Fruit fly (Drosophila melanogaster) whole organism, embryonic: ENCODE data around the gene CG14805.
A peak's percentile ranks its signal among the peaks of the same experiment; 100 is the strongest.

ENCODE experiments used
- ATbp ChIP-seq: fragments of 200-800 bp; sonication (Bioruptor generic); optimal IDR thresholded peaks from 2 replicates; lab custom pipeline; 2017; ENCODE audit warnings: missing biosample characterization, mild to moderate bottlenecking, missing genetic modification characterization, missing genetic modification reagents
- CG10565 ChIP-seq: fragments of 200-800 bp; sonication (Bioruptor generic); optimal IDR thresholded peaks from 3 replicates; lab custom pipeline; 2016; ENCODE audit warnings: missing biosample characterization, mild to moderate bottlenecking, missing genetic modification characterization
- CG11093 ChIP-seq: fragments of 200-800 bp; sonication (Bioruptor generic); IDR thresholded peaks from 3 replicates; pipeline ENCODE4 v1.3.6; 2022; ENCODE audit warnings: missing biosample characterization, missing genetic modification characterization
- CG12071 ChIP-seq: fragments of 200-800 bp; sonication (Bioruptor generic); optimal IDR thresholded peaks from 3 replicates; lab custom pipeline; 2018; ENCODE audit warnings: missing biosample characterization, mild to moderate bottlenecking, missing genetic modification characterization
- CG13296 ChIP-seq: fragments of 200-800 bp; sonication (Bioruptor generic); optimal IDR thresholded peaks from 3 replicates; lab custom pipeline; 2018; ENCODE audit warnings: missing biosample characterization, mild to moderate bottlenecking, missing genetic modification characterization
- CG14965 ChIP-seq: fragments of 200-800 bp; sonication (Bioruptor generic); optimal IDR thresholded peaks from 2 replicates; lab custom pipeline; 2016; ENCODE audit warnings: missing biosample characterization, missing genetic modification characterization, borderline replicate concordance
- CG15601 ChIP-seq: fragments of 200-800 bp; sonication (Bioruptor generic); optimal IDR thresholded peaks from 3 replicates; lab custom pipeline; 2019; ENCODE audit warnings: missing biosample characterization, mild to moderate bottlenecking, missing genetic modification characterization, moderate library complexity
- CG17829 ChIP-seq: fragments of 200-800 bp; optimal IDR thresholded peaks from 2 replicates; lab custom pipeline; 2019; ENCODE audit warnings: missing biosample characterization, mild to moderate bottlenecking, missing genetic modification characterization, moderate library complexity
- CG1832 ChIP-seq: fragments of 200-800 bp; sonication (Bioruptor generic); optimal IDR thresholded peaks from 2 replicates; lab custom pipeline; 2017; ENCODE audit warnings: missing biosample characterization, mild to moderate bottlenecking, missing genetic modification characterization, inconsistent platforms
- CG18764 ChIP-seq: fragments of 200-800 bp; sonication (Bioruptor generic); optimal IDR thresholded peaks from 3 replicates; lab custom pipeline; 2016; ENCODE audit warnings: missing biosample characterization, missing genetic modification characterization
- CG33557 ChIP-seq: fragments of 200-800 bp; sonication (Bioruptor generic); optimal IDR thresholded peaks from 2 replicates; lab custom pipeline; 2019; ENCODE audit warnings: missing biosample characterization, mild to moderate bottlenecking, missing genetic modification characterization, moderate library complexity
- CG4360 ChIP-seq: fragments of 200-800 bp; sonication (Bioruptor generic); IDR thresholded peaks from 2 replicates; pipeline ENCODE4 v1.3.6; 2022; ENCODE audit warnings: missing biosample characterization, missing genetic modification characterization
- CG4854 ChIP-seq: fragments of 200-800 bp; sonication (Bioruptor generic); optimal IDR thresholded peaks from 2 replicates; lab custom pipeline; 2016; ENCODE audit warnings: missing biosample characterization, missing genetic modification characterization, inconsistent platforms
- CG6854 ChIP-seq: fragments of 200-800 bp; sonication (Bioruptor generic); optimal IDR thresholded peaks from 3 replicates; lab custom pipeline; 2017; ENCODE audit warnings: missing biosample characterization, mild to moderate bottlenecking, missing genetic modification characterization
- CG7928 ChIP-seq: fragments of 200-800 bp; sonication (Bioruptor generic); optimal IDR thresholded peaks from 2 replicates; lab custom pipeline; 2017; ENCODE audit warnings: missing biosample characterization, mild to moderate bottlenecking, missing genetic modification characterization
- CG7963 ChIP-seq: fragments of 200-800 bp; sonication (Bioruptor generic); IDR thresholded peaks from 3 replicates; pipeline ENCODE4 v1.3.6; 2022; ENCODE audit warnings: missing biosample characterization, missing genetic modification characterization; ENCODE audit not compliant: partially characterized antibody
- CG9876 ChIP-seq: fragments of 200-800 bp; sonication (Bioruptor generic); optimal IDR thresholded peaks from 2 replicates; lab custom pipeline; 2016; ENCODE audit warnings: missing biosample characterization, missing genetic modification characterization
- CrebB ChIP-seq: fragments of 200-800 bp; sonication (Bioruptor generic); optimal IDR thresholded peaks from 3 replicates; lab custom pipeline; 2018; ENCODE audit warnings: missing biosample characterization, mild to moderate bottlenecking, missing genetic modification characterization
- Dad ChIP-seq: fragments of 200-800 bp; sonication (Bioruptor generic); optimal IDR thresholded peaks from 3 replicates; lab custom pipeline; 2016; ENCODE audit warnings: missing biosample characterization, missing genetic modification characterization
- Dll ChIP-seq: fragments of 200-800 bp; sonication (Bioruptor generic); IDR thresholded peaks from 4 replicates; pipeline ENCODE4 v1.3.6; 2022; ENCODE audit warnings: missing biosample characterization, missing genetic modification characterization; ENCODE audit not compliant: partially characterized antibody
- HLH4C ChIP-seq: fragments of 200-800 bp; sonication (Bioruptor generic); IDR thresholded peaks from 3 replicates; pipeline ENCODE4 v1.3.6; 2022; ENCODE audit warnings: missing biosample characterization, missing genetic modification characterization; ENCODE audit not compliant: partially characterized antibody
- Hmx ChIP-seq: fragments of 200-800 bp; sonication (Bioruptor generic); optimal IDR thresholded peaks from 2 replicates; lab custom pipeline; 2016; ENCODE audit warnings: missing biosample characterization, missing genetic modification characterization
- Neu2 ChIP-seq: fragments of 200-800 bp; sonication (Bioruptor generic); optimal IDR thresholded peaks from 3 replicates; lab custom pipeline; 2016; ENCODE audit warnings: missing biosample characterization, missing genetic modification characterization, borderline replicate concordance
- Side ChIP-seq: fragments of 200-800 bp; sonication (Bioruptor generic); optimal IDR thresholded peaks from 2 replicates; lab custom pipeline; 2016; ENCODE audit warnings: missing biosample characterization, missing genetic modification characterization
- Usf ChIP-seq: fragments of 200-800 bp; sonication (Bioruptor generic); optimal IDR thresholded peaks from 2 replicates; lab custom pipeline; 2017; ENCODE audit warnings: missing genotype, missing biosample characterization, missing genetic modification characterization
- cas ChIP-seq: fragments of 200-800 bp; sonication (Bioruptor generic); IDR thresholded peaks from 2 replicates; pipeline ENCODE4 v1.3.6; 2022; ENCODE audit warnings: missing biosample characterization, missing genetic modification characterization
- chinmo ChIP-seq: fragments of 200-800 bp; sonication (Bioruptor generic); IDR thresholded peaks from 4 replicates; pipeline ENCODE4 v1.3.6; 2022; ENCODE audit warnings: missing biosample characterization, missing genetic modification characterization; ENCODE audit not compliant: partially characterized antibody
- crp ChIP-seq, 2 experiments: fragments of 200-800 bp; sonication (Bioruptor generic); optimal IDR thresholded peaks; 2 replicates in 1 of 2; 3 replicates in 1 of 2; lab custom pipeline; 2017; ENCODE audit warnings: missing biosample characterization in 2 of 2, missing genetic modification characterization in 2 of 2, mild to moderate bottlenecking in 1 of 2, moderate library complexity in 1 of 2
- esg ChIP-seq: fragments of 200-800 bp; sonication (Bioruptor generic); conservative IDR thresholded peaks from 2 replicates; pipeline ENCODE4 v1.3.6; 2022; ENCODE audit warnings: missing biosample characterization, missing genetic modification characterization
- exex ChIP-seq: fragments of 200-800 bp; sonication (Bioruptor generic); optimal IDR thresholded peaks from 4 replicates; lab custom pipeline; 2018; ENCODE audit warnings: missing biosample characterization, mild to moderate bottlenecking, missing genetic modification characterization, moderate library complexity
- fu2 ChIP-seq: fragments of 200-800 bp; sonication (Bioruptor generic); optimal IDR thresholded peaks from 2 replicates; lab custom pipeline; 2016; ENCODE audit warnings: missing biosample characterization, missing genetic modification characterization
- gem ChIP-seq: fragments of 200-800 bp; sonication (Bioruptor generic); optimal IDR thresholded peaks from 2 replicates; lab custom pipeline; 2019; ENCODE audit warnings: missing biosample characterization, mild to moderate bottlenecking, missing genetic modification characterization, moderate library complexity
- ind ChIP-seq: fragments of 200-800 bp; sonication (Bioruptor generic); optimal IDR thresholded peaks from 3 replicates; lab custom pipeline; 2016; ENCODE audit warnings: missing biosample characterization, missing genetic modification characterization
- insv ChIP-seq, 2 experiments: fragments of 200-800 bp; sonication (Bioruptor generic); optimal IDR thresholded peaks; 3 replicates each; lab custom pipeline; 2016 to 2018; ENCODE audit warnings: missing biosample characterization in 2 of 2, missing genetic modification characterization in 2 of 2
- jing ChIP-seq: fragments of 200-800 bp; sonication (Bioruptor generic); optimal IDR thresholded peaks from 2 replicates; lab custom pipeline; 2018; ENCODE audit warnings: missing biosample characterization, mild to moderate bottlenecking, missing genetic modification characterization
- kah ChIP-seq: fragments of 200-800 bp; sonication (Bioruptor generic); optimal IDR thresholded peaks from 2 replicates; lab custom pipeline; 2018; ENCODE audit warnings: missing biosample characterization, mild to moderate bottlenecking, missing genetic modification characterization
- ken ChIP-seq: fragments of 200-800 bp; sonication (Bioruptor generic); IDR thresholded peaks from 3 replicates; pipeline ENCODE4 v1.3.6; 2022; ENCODE audit warnings: missing biosample characterization, missing genetic modification characterization
- kni ChIP-seq: fragments of 200-800 bp; sonication (Bioruptor generic); optimal IDR thresholded peaks from 3 replicates; lab custom pipeline; 2017; ENCODE audit warnings: mild to moderate bottlenecking, missing biosample characterization, missing genetic modification reagents, missing genetic modification characterization
- luna ChIP-seq: fragments of 200-800 bp; sonication (Bioruptor generic); optimal IDR thresholded peaks from 2 replicates; lab custom pipeline; 2016; ENCODE audit warnings: missing biosample characterization, missing genetic modification characterization
- maf-S ChIP-seq: fragments of 200-800 bp; sonication (Bioruptor generic); optimal IDR thresholded peaks from 2 replicates; lab custom pipeline; 2016; ENCODE audit warnings: missing biosample characterization, missing genetic modification characterization
- pho ChIP-seq: fragments of 200-800 bp; sonication (Bioruptor generic); optimal IDR thresholded peaks from 2 replicates; lab custom pipeline; 2016; ENCODE audit warnings: missing biosample characterization, missing genetic modification characterization
- ro ChIP-seq: fragments of 200-800 bp; sonication (Bioruptor generic); IDR thresholded peaks from 2 replicates; pipeline ENCODE4 v1.3.6; 2022; ENCODE audit warnings: missing biosample characterization, missing genetic modification characterization
- run ChIP-seq: fragments of 200-800 bp; sonication (Bioruptor generic); optimal IDR thresholded peaks from 3 replicates; lab custom pipeline; 2018; ENCODE audit warnings: missing biosample characterization, mild to moderate bottlenecking, missing genetic modification characterization
- shn ChIP-seq: fragments of 200-800 bp; sonication (Bioruptor generic); optimal IDR thresholded peaks from 3 replicates; lab custom pipeline; 2016; ENCODE audit warnings: missing biosample characterization, missing genetic modification characterization
- sqz ChIP-seq: fragments of 200-800 bp; sonication (Bioruptor generic); optimal IDR thresholded peaks from 3 replicates; lab custom pipeline; 2018; ENCODE audit warnings: missing biosample characterization, mild to moderate bottlenecking, missing genetic modification characterization
- tap ChIP-seq: fragments of 200-800 bp; optimal IDR thresholded peaks from 3 replicates; lab custom pipeline; 2019; ENCODE audit warnings: missing biosample characterization, mild to moderate bottlenecking, missing genetic modification characterization, moderate library complexity
- vvl ChIP-seq: fragments of 200-800 bp; sonication (Bioruptor generic); IDR thresholded peaks from 2 replicates; pipeline ENCODE4 v1.3.6; 2022; ENCODE audit warnings: missing biosample characterization, missing genetic modification characterization
- wor ChIP-seq: fragments of 200-800 bp; sonication (Bioruptor generic); IDR thresholded peaks from 2 replicates; pipeline ENCODE4 v1.3.6; 2022; ENCODE audit warnings: missing biosample characterization, missing genetic modification characterization
- zf30C ChIP-seq: fragments of 200-800 bp; sonication (Bioruptor generic); optimal IDR thresholded peaks from 3 replicates; lab custom pipeline; 2018; ENCODE audit warnings: missing biosample characterization, mild to moderate bottlenecking, missing genetic modification characterization

CG14805 gene

dm6 chrX:1877107-1877736 is at the start of gene CG14805, which contains the start of gene CG14817 (continued):
- 0 out of 3 replicates have a peak, but pooled peaks have one; percentile 40 for TF ChIP-seq ken
- TF ChIP-seq chinmo (GFP tag; lab: Robert Waterston, UW) = no peak
- no peak for TF ChIP-seq CG10565 (GFP tag; lab: Kevin White, UChicago)
- TF ChIP-seq Neu2 (GFP tag; lab: Kevin White, UChicago) = no peak
- no peak for TF ChIP-seq CG4360 (GFP tag; lab: Robert Waterston, UW)
- TF ChIP-seq ro (GFP tag; lab: Robert Waterston, UW) = no peak
- peak in 1 of 2 experiments; percentile 56 for TF ChIP-seq insv (GFP tag; optimal IDR thresholded peaks at IDR 0.05; lab: Kevin White, UChicago)
- TF ChIP-seq ind = no peak
- TF ChIP-seq CG11093 (GFP tag; lab: Robert Waterston, UW) = no peak
- peak; percentile 26 for TF ChIP-seq Usf
- TF ChIP-seq CrebB = peak; percentile 90
- TF ChIP-seq gem (tag; lab: Kevin White, UChicago) = no peak
- TF ChIP-seq CG15601 (tag; lab: Kevin White, UChicago) = peak; percentile 74
- TF ChIP-seq esg (GFP tag; lab: Robert Waterston, UW) = no peak
- no peak for TF ChIP-seq CG9876 (GFP tag; lab: Kevin White, UChicago)
- TF ChIP-seq luna (GFP tag; lab: Kevin White, UChicago) = no peak
- no peak for TF ChIP-seq cas (GFP tag; lab: Robert Waterston, UW)
- no peak for TF ChIP-seq CG1832 (GFP tag; lab: Kevin White, UChicago)
- TF ChIP-seq CG7928 (GFP tag; lab: Kevin White, UChicago) = no peak
- peak; percentile 83 for TF ChIP-seq CG6854
- TF ChIP-seq Side (GFP tag; lab: Kevin White, UChicago) = peak; percentile 58
- TF ChIP-seq wor = no peak
- TF ChIP-seq sqz = peak; percentile 71
- TF ChIP-seq CG17829 (tag; lab: Kevin White, UChicago) = peak; percentile 66
- TF ChIP-seq zf30C (GFP tag; lab: Kevin White, UChicago) = no peak
- TF ChIP-seq CG14965 = no peak
- TF ChIP-seq ATbp (GFP tag; lab: Kevin White, UChicago) = no peak
- no peak for TF ChIP-seq exex (tag; lab: Kevin White, UChicago)
- TF ChIP-seq jing = no peak
- TF ChIP-seq vvl (GFP tag; lab: Robert Waterston, UW) = peak; percentile 67
- no peak for TF ChIP-seq run (tag; lab: Kevin White, UChicago)
- peak; percentile 83 for TF ChIP-seq CG12071 (GFP tag; lab: Kevin White, UChicago)
- no peak for TF ChIP-seq maf-S (GFP tag; lab: Kevin White, UChicago)
- TF ChIP-seq CG7963 (GFP tag; lab: Robert Waterston, UW) = no peak
- no peak for TF ChIP-seq pho (GFP tag; lab: Kevin White, UChicago)
- TF ChIP-seq kah = peak; percentile 74
- TF ChIP-seq CG18764 (GFP tag; lab: Kevin White, UChicago) = no peak
- TF ChIP-seq HLH4C (GFP tag; lab: Robert Waterston, UW) = peak; percentile 45; the same call in 2 of the 3 replicates
- peak; percentile 48 for TF ChIP-seq CG4854 (GFP tag; lab: Kevin White, UChicago)
- TF ChIP-seq CG13296 (GFP tag; lab: Kevin White, UChicago) = peak; percentile 92
- TF ChIP-seq fu2 (GFP tag; lab: Kevin White, UChicago) = peak; percentile 13
- TF ChIP-seq crp (GFP tag; optimal IDR thresholded peaks at IDR 0.05; lab: Kevin White, UChicago) = peak in 1 of 2 experiments; percentile 22
- no peak for TF ChIP-seq shn
- TF ChIP-seq kni = peak; percentile 56
- no peak for TF ChIP-seq Hmx (GFP tag; lab: Kevin White, UChicago)
- peak; percentile 7 for TF ChIP-seq Dad (GFP tag; lab: Kevin White, UChicago)
- TF ChIP-seq CG33557 (GFP tag; lab: Kevin White, UChicago) = peak; percentile 70
- peak; percentile 55; the same call in 2 of the 4 replicates for TF ChIP-seq Dll (GFP tag; lab: Robert Waterston, UW)
- peak; percentile 69 for TF ChIP-seq tap (tag; lab: Kevin White, UChicago)
